Worm (Caenorhabditis elegans): ENCODE results near the gene dsc-1.

dsc-1 gene

ce11 chrX:15079406-15079805 is 44.8 kb upstream of the dsc-1 start:
- TF ChIP-seq lin-38 (GFP tag; IDR thresholded peaks at IDR 0.05) (no peak), F49E8.2 (tag; optimal IDR thresholded peaks at IDR 0.05; ENCODE audit: borderline replicate concordance) (no peak), hif-1 (tag; optimal IDR thresholded peaks at IDR 0.05) (peak; percentile 18 to 73), aha-1 (tag) (peak; percentile 97), F26F4.8 (GFP tag; conservative IDR thresholded peaks at IDR 0.05) (no peak), nhr-42 (GFP tag; IDR thresholded peaks at IDR 0.05) (no peak), ceh-62 (tag; optimal IDR thresholded peaks at IDR 0.05) (no peak), ceh-20 (GFP tag; IDR thresholded peaks at IDR 0.05) (no peak), unc-130 (GFP tag; optimal IDR thresholded peaks at IDR 0.05) (no peak), mxl-3 (GFP tag; optimal IDR thresholded peaks at IDR 0.05) (peak; percentile 57), hlh-30 (tag; optimal IDR thresholded peaks at IDR 0.05; ENCODE audit: insufficient read depth) (peak; percentile 55), T26A8.4 (GFP tag; IDR thresholded peaks at IDR 0.05) (no peak), F44E2.7 (GFP tag; IDR thresholded peaks at IDR 0.05) (no peak), lin-29 (GFP tag; IDR thresholded peaks at IDR 0.05) (no peak), ceh-32 (tag; optimal IDR thresholded peaks at IDR 0.05; ENCODE audit: poor library complexity) (no peak), rbr-2 (tag; optimal IDR thresholded peaks at IDR 0.05) (no peak), dmd-6 (GFP tag; IDR thresholded peaks at IDR 0.05) (peak; percentile 28), nhr-77 (tag; optimal IDR thresholded peaks at IDR 0.05) (no peak), zfp-2 (tag; optimal IDR thresholded peaks at IDR 0.05) (no peak), mdt-29 (GFP tag; IDR thresholded peaks at IDR 0.05) (no peak), lin-15B (tag; optimal IDR thresholded peaks at IDR 0.05) (no peak), nhr-102 (tag; optimal IDR thresholded peaks at IDR 0.05) (no peak), F10B5.3 (tag; optimal IDR thresholded peaks at IDR 0.05) (no peak), mdl-1 (tag; optimal IDR thresholded peaks at IDR 0.05) (peak; percentile 47 to 56), hmg-1.1 (GFP tag; IDR thresholded peaks at IDR 0.05) (no peak), skn-1 (tag; optimal IDR thresholded peaks at IDR 0.05) (no peak), daf-16 (GFP tag; optimal IDR thresholded peaks at IDR 0.05) (no peak), daf-16 (tag; optimal IDR thresholded peaks at IDR 0.05) (no peak), gei-8 (GFP tag; optimal IDR thresholded peaks at IDR 0.05) (peak; percentile 10), madf-5 (GFP tag; IDR thresholded peaks at IDR 0.05) (no peak), nhr-41 (GFP tag; IDR thresholded peaks at IDR 0.05) (no peak), nhr-48 (tag; optimal IDR thresholded peaks at IDR 0.05) (peak; percentile 90), php-3 (GFP tag; IDR thresholded peaks at IDR 0.05) (no peak), lin-1 (GFP tag; IDR thresholded peaks at IDR 0.05) (no peak), mep-1 (tag; optimal IDR thresholded peaks at IDR 0.05) (no peak), Y75B8A.6 (GFP tag; IDR thresholded peaks at IDR 0.05) (no peak), fkh-10 (GFP tag; optimal IDR thresholded peaks at IDR 0.05) (no peak), hlh-11 (tag; optimal IDR thresholded peaks at IDR 0.05) (peak; percentile 75), nhr-111 (GFP tag; optimal IDR thresholded peaks at IDR 0.05) (no peak), ama-1 (optimal IDR thresholded peaks at IDR 0.05) (no peak), madf-9 (GFP tag; conservative IDR thresholded peaks at IDR 0.05) (no peak), unc-62 (GFP tag; optimal IDR thresholded peaks at IDR 0.05 in 1 of 2) (peak in 1 of 2 experiments; percentile 59), unc-62 (tag; optimal IDR thresholded peaks at IDR 0.05) (no peak), ZK546.5 (tag; optimal IDR thresholded peaks at IDR 0.05) (no peak), lsy-2 (tag; optimal IDR thresholded peaks at IDR 0.05) (peak in 1 of 2 experiments; percentile 22), D1046.2 (GFP tag; IDR thresholded peaks at IDR 0.05) (no peak), nhr-11 (tag; optimal IDR thresholded peaks at IDR 0.05) (no peak), nhr-28 (tag; optimal IDR thresholded peaks at IDR 0.05) (peak; percentile 43), duxl-1 (tag; optimal IDR thresholded peaks at IDR 0.05; ENCODE audit: poor library complexity) (no peak)

Measured in whole organism, L4 larva.